Worm (Caenorhabditis elegans): ENCODE results near the gene mfsd-13.2.

DNA sequence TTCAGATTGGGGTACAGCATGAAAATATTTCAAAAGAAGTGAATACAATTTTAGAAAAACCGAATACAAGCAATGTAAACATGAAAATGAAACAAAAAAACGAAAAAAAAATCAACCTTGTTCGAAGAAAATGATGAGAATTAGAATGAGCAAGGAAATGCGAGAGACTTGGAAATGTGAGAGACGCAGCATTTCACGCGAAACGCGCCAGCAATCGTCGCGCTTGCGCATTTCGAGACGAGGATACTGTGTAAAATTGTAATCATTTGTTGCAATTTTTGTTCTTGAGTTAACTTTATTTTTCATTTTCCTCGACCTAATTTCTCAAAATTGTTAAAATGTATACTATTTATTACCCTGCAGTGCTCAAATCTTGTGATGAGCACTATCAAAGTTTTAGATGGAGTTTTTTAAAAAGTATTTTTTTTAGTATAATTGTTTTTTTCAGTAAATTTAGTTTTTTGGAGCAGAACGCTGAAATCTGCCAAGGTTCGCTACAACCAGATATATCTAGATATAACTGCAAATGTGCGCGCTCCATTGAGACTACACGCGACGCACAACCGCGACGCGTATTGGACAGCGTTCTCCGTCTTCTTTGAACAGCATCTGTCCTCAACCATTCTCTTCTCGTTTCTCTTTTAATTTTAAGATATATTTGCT lies 13.5 kb downstream of the mfsd-13.2 start, which contains the start of gene fust-1:
- peak; percentile 79 for TF ChIP-seq snpc-1.1 (tag; optimal IDR thresholded peaks at IDR 0.05; ENCODE audit: insufficient read depth)
- TF ChIP-seq snpc-1.3 (tag; optimal IDR thresholded peaks at IDR 0.05; ENCODE audit: insufficient read depth): peak; percentile 95
- TF ChIP-seq aptf-2 (GFP tag; conservative IDR thresholded peaks at IDR 0.05): no peak
- peak; percentile 96 for TF ChIP-seq B0336.3 (GFP tag; IDR thresholded peaks at IDR 0.05)
- TF ChIP-seq ama-1 (optimal IDR thresholded peaks at IDR 0.05): no peak
- TF ChIP-seq ama-1 (GFP tag; optimal IDR thresholded peaks at IDR 0.05): peak in 1 of 2 experiments; percentile 15
- no peak for TF ChIP-seq unc-62 (GFP tag; optimal IDR thresholded peaks at IDR 0.05)
- peak; percentile 83 for TF ChIP-seq F49E8.2 (tag; optimal IDR thresholded peaks at IDR 0.05; ENCODE audit: insufficient read depth)
- TF ChIP-seq zfh-2 (GFP tag; conservative IDR thresholded peaks at IDR 0.05): no peak
- TF ChIP-seq repo-1 (tag; optimal IDR thresholded peaks at IDR 0.05): peak; percentile 94
- no peak for TF ChIP-seq nhr-120 (GFP tag; IDR thresholded peaks at IDR 0.05)
